Fruit fly (Drosophila melanogaster): Measurements from ENCODE around the gene CG15824.
A peak's percentile ranks its signal among the peaks of the same experiment; 100 is the strongest.

CG15824 gene

dm6 chr2L:846167-846868 lies 38.6 kb downstream of the CG15824 start:
- TF ChIP-seq CG14655 (GFP tag; optimal IDR thresholded peaks at IDR 0.05), result peak; percentile 76
- no peak for TF ChIP-seq CG34367 (tag; optimal IDR thresholded peaks at IDR 0.05)
- TF ChIP-seq Pif1B (GFP tag; optimal IDR thresholded peaks at IDR 0.05), result peak; percentile 33
- peak; percentile 1 for TF ChIP-seq CG9948 (tag; optimal IDR thresholded peaks at IDR 0.05)
- no peak for TF ChIP-seq rn (GFP tag; IDR thresholded peaks at IDR 0.05)
- TF ChIP-seq CG13204 (GFP tag; optimal IDR thresholded peaks at IDR 0.05), result no peak
- no peak for TF ChIP-seq EcR (GFP tag; optimal IDR thresholded peaks at IDR 0.05)
- TF ChIP-seq gl (tag; optimal IDR thresholded peaks at IDR 0.05), result no peak
- TF ChIP-seq CG10348 (GFP tag; IDR thresholded peaks at IDR 0.05), result no peak
- peak; percentile 83 for TF ChIP-seq CG8301 (tag; optimal IDR thresholded peaks at IDR 0.05)
- TF ChIP-seq CG32121 (GFP tag; IDR thresholded peaks at IDR 0.05), result peak; percentile 59; the same call in 1 of the 2 replicates
- peak; percentile 82; the same call in 2 of the 3 replicates for TF ChIP-seq CG4496 (GFP tag; IDR thresholded peaks at IDR 0.05)
- peak; percentile 78; the same call in 2 of the 3 replicates for TF ChIP-seq fd96Ca (GFP tag; IDR thresholded peaks at IDR 0.05)
- TF ChIP-seq CG15710 (tag; optimal IDR thresholded peaks at IDR 0.05), result no peak
- TF ChIP-seq Ets98B (GFP tag; IDR thresholded peaks at IDR 0.05), result peak; percentile 61
- TF ChIP-seq CG12605 (GFP tag; IDR thresholded peaks at IDR 0.05), result no peak; the same call in 1 of the 2 replicates
- TF ChIP-seq Snoo (tag; optimal IDR thresholded peaks at IDR 0.05), result peak; percentile 10
- peak; percentile 36 for TF ChIP-seq CG17806 (tag; optimal IDR thresholded peaks at IDR 0.05)
- TF ChIP-seq D1 (tag; optimal IDR thresholded peaks at IDR 0.05), result no peak
- peak; percentile 66 for TF ChIP-seq Pif1A (GFP tag; optimal IDR thresholded peaks at IDR 0.05)
- TF ChIP-seq CG8159 (tag; optimal IDR thresholded peaks at IDR 0.05), result peak; percentile 5

dm6 chr2L:845341-846004 lies 39.5 kb downstream of the CG15824 start:
- TF ChIP-seq rn (GFP tag; IDR thresholded peaks at IDR 0.05), result peak; percentile 75
- TF ChIP-seq CG34367 (tag; optimal IDR thresholded peaks at IDR 0.05), result peak; percentile 55
- no peak for TF ChIP-seq EcR (GFP tag; optimal IDR thresholded peaks at IDR 0.05)
- TF ChIP-seq CG32121 (GFP tag; IDR thresholded peaks at IDR 0.05), result peak; percentile 86
- no peak for TF ChIP-seq gl (tag; optimal IDR thresholded peaks at IDR 0.05)
- TF ChIP-seq CG4496 (GFP tag; IDR thresholded peaks at IDR 0.05), result peak; percentile 94
- peak; percentile 80 for TF ChIP-seq Pif1B (GFP tag; optimal IDR thresholded peaks at IDR 0.05)
- no peak for TF ChIP-seq CG13204 (GFP tag; optimal IDR thresholded peaks at IDR 0.05)
- peak; percentile 72 for TF ChIP-seq CG17806 (tag; optimal IDR thresholded peaks at IDR 0.05)
- TF ChIP-seq Pif1A (GFP tag; optimal IDR thresholded peaks at IDR 0.05), result peak; percentile 82
- TF ChIP-seq Snoo (tag; optimal IDR thresholded peaks at IDR 0.05), result peak; percentile 62
- peak; percentile 92 for TF ChIP-seq fd96Ca (GFP tag; IDR thresholded peaks at IDR 0.05)
- no peak for TF ChIP-seq D1 (tag; optimal IDR thresholded peaks at IDR 0.05)
- peak; percentile 67 for TF ChIP-seq CG9948 (tag; optimal IDR thresholded peaks at IDR 0.05)
- peak; percentile 60 for TF ChIP-seq CG15710 (tag; optimal IDR thresholded peaks at IDR 0.05)
- peak; percentile 58 for TF ChIP-seq CG8159 (tag; optimal IDR thresholded peaks at IDR 0.05)
- TF ChIP-seq Ets98B (GFP tag; IDR thresholded peaks at IDR 0.05), result peak; percentile 92
- TF ChIP-seq CG10348 (GFP tag; IDR thresholded peaks at IDR 0.05), result no peak
- peak; percentile 88 for TF ChIP-seq CG14655 (GFP tag; optimal IDR thresholded peaks at IDR 0.05)
- TF ChIP-seq CG8301 (tag; optimal IDR thresholded peaks at IDR 0.05), result peak; percentile 88
- peak; percentile 84 for TF ChIP-seq CG12605 (GFP tag; IDR thresholded peaks at IDR 0.05)

- TF ChIP-seq Snoo (tag; optimal IDR thresholded peaks at IDR 0.05) (no peak), CG8159 (tag; optimal IDR thresholded peaks at IDR 0.05) (peak; percentile 52), CG14655 (GFP tag; optimal IDR thresholded peaks at IDR 0.05) (peak; percentile 75), CG4496 (GFP tag; IDR thresholded peaks at IDR 0.05) (peak; percentile 75), Pif1B (GFP tag; optimal IDR thresholded peaks at IDR 0.05) (no peak), CG12605 (GFP tag; IDR thresholded peaks at IDR 0.05) (peak; percentile 65), Pif1A (GFP tag; optimal IDR thresholded peaks at IDR 0.05) (peak; percentile 32), rn (GFP tag; IDR thresholded peaks at IDR 0.05) (peak; percentile 33; the same call in 1 of the 2 replicates), CG13204 (GFP tag; optimal IDR thresholded peaks at IDR 0.05) (peak; percentile 23), CG8301 (tag; optimal IDR thresholded peaks at IDR 0.05) (peak; percentile 70), gl (tag; optimal IDR thresholded peaks at IDR 0.05) (peak; percentile 37), EcR (GFP tag; optimal IDR thresholded peaks at IDR 0.05) (no peak), D1 (tag; optimal IDR thresholded peaks at IDR 0.05) (no peak), CG34367 (tag; optimal IDR thresholded peaks at IDR 0.05) (peak; percentile 48), fd96Ca (GFP tag; IDR thresholded peaks at IDR 0.05) (peak; percentile 53; the same call in 2 of the 3 replicates), CG32121 (GFP tag; IDR thresholded peaks at IDR 0.05) (peak; percentile 12; the same call in 1 of the 2 replicates), CG9948 (tag; optimal IDR thresholded peaks at IDR 0.05) (peak; percentile 32), CG17806 (tag; optimal IDR thresholded peaks at IDR 0.05) (peak; percentile 52), CG10348 (GFP tag; IDR thresholded peaks at IDR 0.05) (no peak), CG15710 (tag; optimal IDR thresholded peaks at IDR 0.05) (peak; percentile 15), Ets98B (GFP tag; IDR thresholded peaks at IDR 0.05) (peak; percentile 59)
Measured at dm6 chr2L:843850-844791, 40.8 kb downstream of the CG15824 start.

- TF ChIP-seq CG10348 (GFP tag; IDR thresholded peaks at IDR 0.05) (no peak), Pif1A (GFP tag; optimal IDR thresholded peaks at IDR 0.05) (no peak), CG34367 (tag; optimal IDR thresholded peaks at IDR 0.05) (no peak), CG8301 (tag; optimal IDR thresholded peaks at IDR 0.05) (no peak), Ets98B (GFP tag; IDR thresholded peaks at IDR 0.05) (no peak), CG32121 (GFP tag; IDR thresholded peaks at IDR 0.05) (no peak), Snoo (tag; optimal IDR thresholded peaks at IDR 0.05) (no peak), fd96Ca (GFP tag; IDR thresholded peaks at IDR 0.05) (no peak), CG4496 (GFP tag; IDR thresholded peaks at IDR 0.05) (no peak), CG9948 (tag; optimal IDR thresholded peaks at IDR 0.05) (no peak), CG15710 (tag; optimal IDR thresholded peaks at IDR 0.05) (no peak), CG12605 (GFP tag; IDR thresholded peaks at IDR 0.05) (no peak), D1 (tag; optimal IDR thresholded peaks at IDR 0.05) (no peak)
Measured at dm6 chr2L:843301-843700, 41.6 kb downstream of the CG15824 start.
